Worm (Caenorhabditis elegans): ENCODE measurements around the gene ssp-36.

Gene ssp-36

ce11 chrIV:9739001-9739400, 27.1 kb downstream of the ssp-36 start (continued):
- TF ChIP-seq tbx-9 (tag; optimal IDR thresholded peaks at IDR 0.05; ENCODE audit: borderline replicate concordance) (peak; percentile 48), ekl-4 (GFP tag; IDR thresholded peaks at IDR 0.05) (peak; percentile 81)

DNA sequence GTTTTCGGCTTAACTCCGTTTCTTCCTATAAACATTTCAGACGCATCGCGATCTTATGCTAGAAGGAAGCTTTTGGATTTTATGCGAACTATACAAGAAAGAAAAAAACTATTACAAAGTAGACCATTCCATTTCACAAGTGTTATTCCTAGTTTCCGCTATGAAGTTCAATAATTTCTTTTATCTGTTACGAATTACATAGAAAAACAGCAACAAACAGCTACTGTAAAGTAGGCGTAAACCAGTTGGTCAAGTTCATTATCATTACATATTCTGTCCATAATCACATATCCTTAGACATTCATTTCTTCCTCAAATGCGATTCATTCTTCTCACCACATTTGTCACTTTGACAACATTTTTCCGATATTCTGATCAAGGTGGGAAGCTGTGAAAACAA, 28.0 kb downstream of the ssp-36 start, which contains the start of gene C28D4.10:
Gene C28D4.10, plus strand, starts transcription at position 301 of the 400 bp plus-strand sequence.
- TF ChIP-seq tbp1 (GFP tag; optimal IDR thresholded peaks at IDR 0.05) = no peak
- TF ChIP-seq snpc-1.1 (tag; optimal IDR thresholded peaks at IDR 0.05; ENCODE audit: insufficient read depth) = no peak
- TF ChIP-seq mcd-1 (GFP tag; IDR thresholded peaks at IDR 0.05) = no peak
- TF ChIP-seq Y95B8A.8 (GFP tag; IDR thresholded peaks at IDR 0.05) = no peak
- TF ChIP-seq F57C9.4 (tag; optimal IDR thresholded peaks at IDR 0.05) = no peak
- no peak for TF ChIP-seq mel-28 (tag; optimal IDR thresholded peaks at IDR 0.05; ENCODE audit: borderline replicate concordance)
- TF ChIP-seq hlh-26 (GFP tag; conservative IDR thresholded peaks at IDR 0.05) = no peak
- TF ChIP-seq nhr-80 (tag; optimal IDR thresholded peaks at IDR 0.05) = no peak
- no peak for TF ChIP-seq egl-44 (GFP tag; IDR thresholded peaks at IDR 0.05)
- TF ChIP-seq lag-1 (GFP tag; IDR thresholded peaks at IDR 0.05) = no peak
- TF ChIP-seq fkh-3 (tag; optimal IDR thresholded peaks at IDR 0.05) = no peak
- TF ChIP-seq sdz-38 (tag; optimal IDR thresholded peaks at IDR 0.05) = no peak
- TF ChIP-seq hmg-1.2 (GFP tag; IDR thresholded peaks at IDR 0.05) = no peak
- TF ChIP-seq F10E7.11 (tag; optimal IDR thresholded peaks at IDR 0.05) = no peak
- TF ChIP-seq attf-5 (GFP tag; optimal IDR thresholded peaks at IDR 0.05) = no peak
- no peak for TF ChIP-seq ztf-22 (GFP tag; optimal IDR thresholded peaks at IDR 0.05)

DNA sequence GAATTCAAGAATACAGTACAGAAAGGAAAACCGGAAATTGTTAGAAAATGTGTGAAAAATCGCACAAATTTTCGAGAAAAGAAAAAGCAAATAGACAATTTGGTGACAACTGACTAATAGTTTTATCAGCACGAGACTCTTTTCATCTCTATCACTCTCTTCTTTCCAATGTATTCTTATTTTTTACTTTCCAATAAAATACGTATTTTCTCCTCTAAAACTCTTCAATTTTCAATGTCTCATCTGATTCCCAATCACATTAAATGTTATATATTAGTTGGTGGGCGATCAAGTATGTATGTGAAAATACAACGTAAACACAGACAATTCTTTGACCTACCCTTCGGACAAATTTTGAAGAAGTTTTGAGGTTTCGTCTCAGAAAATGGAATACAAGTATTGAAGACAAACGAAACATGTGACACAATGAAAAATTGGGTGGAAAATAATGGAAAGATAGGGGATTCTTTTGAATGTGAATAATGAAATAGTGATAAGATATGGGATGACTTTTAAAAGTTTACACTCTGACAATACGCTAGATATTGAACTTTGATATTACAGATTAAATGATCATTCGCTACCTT, 28.9 kb downstream of the ssp-36 start, which contains the start of gene cka-1:
Gene cka-1, minus strand, starts transcription at position 418 of the 587 bp plus-strand sequence.
- TF ChIP-seq snpc-4 (GFP tag; optimal IDR thresholded peaks at IDR 0.05) (no peak), snpc-4 (tag; optimal IDR thresholded peaks at IDR 0.05) (no peak), attf-5 (GFP tag; optimal IDR thresholded peaks at IDR 0.05) (peak; percentile 2), nhr-80 (tag; optimal IDR thresholded peaks at IDR 0.05) (peak; percentile 51), hmg-1.2 (GFP tag; IDR thresholded peaks at IDR 0.05) (peak; percentile 46; the same call in 1 of the 2 replicates)

ce11 chrIV:9735750-9736149, 30.4 kb downstream of the ssp-36 start:
- TF ChIP-seq nhr-80 (tag; optimal IDR thresholded peaks at IDR 0.05) (peak; percentile 49), dpff-1 (tag; optimal IDR thresholded peaks at IDR 0.05) (no peak), hmg-1.2 (GFP tag; IDR thresholded peaks at IDR 0.05) (no peak), nfyb-1 (GFP tag; IDR thresholded peaks at IDR 0.05) (0 out of 2 replicates have a peak, but pooled peaks have one; percentile 17), attf-5 (GFP tag; optimal IDR thresholded peaks at IDR 0.05) (peak; percentile 30), cebp-1 (GFP tag; IDR thresholded peaks at IDR 0.05) (peak; percentile 24; the same call in 1 of the 2 replicates), cebp-1 (tag; optimal IDR thresholded peaks at IDR 0.05) (peak; percentile 77), zfh-2 (GFP tag; conservative IDR thresholded peaks at IDR 0.05) (no peak), ceh-91 (GFP tag; IDR thresholded peaks at IDR 0.05) (no peak)

ce11 chrIV:9734861-9735260, 31.3 kb downstream of the ssp-36 start:
- no peak for TF ChIP-seq die-1 (tag; optimal IDR thresholded peaks at IDR 0.05)
- no peak for TF ChIP-seq mxl-1 (tag; optimal IDR thresholded peaks at IDR 0.05)
- TF ChIP-seq hmg-1.2 (GFP tag; IDR thresholded peaks at IDR 0.05) = peak; percentile 9; the same call in 1 of the 2 replicates

DNA sequence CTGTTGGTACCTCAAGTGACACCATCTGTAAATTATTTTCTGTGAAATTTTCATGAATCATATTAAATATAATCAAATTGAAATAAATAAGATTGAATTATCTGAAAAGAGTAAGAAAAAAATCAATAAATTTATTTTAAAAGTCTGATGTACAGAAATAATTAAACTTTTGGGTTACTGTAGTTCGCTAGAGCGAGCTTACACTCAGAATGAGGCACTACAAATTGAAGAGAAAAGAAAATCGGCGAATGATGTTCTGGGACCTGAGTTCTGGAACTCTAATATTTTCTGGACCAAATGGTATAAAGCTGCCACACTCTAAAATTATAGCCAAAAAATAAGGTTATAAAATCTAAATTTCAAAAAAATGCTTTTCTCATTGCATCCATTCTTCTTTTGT, 32.2 kb downstream of the ssp-36 start:
- TF ChIP-seq F52B5.7 (tag; optimal IDR thresholded peaks at IDR 0.05) (no peak), mcd-1 (GFP tag; IDR thresholded peaks at IDR 0.05) (0 out of 2 replicates have a peak, but pooled peaks have one; percentile 26), Y95B8A.8 (GFP tag; IDR thresholded peaks at IDR 0.05) (no peak), him-1 (tag; optimal IDR thresholded peaks at IDR 0.05) (peak; percentile 9), ceh-100 (GFP tag; IDR thresholded peaks at IDR 0.05) (peak; percentile 64), snpc-4 (GFP tag; optimal IDR thresholded peaks at IDR 0.05) (no peak), snpc-4 (tag; optimal IDR thresholded peaks at IDR 0.05) (peak in 1 of 4 experiments; percentile 7), efl-1 (GFP tag; optimal IDR thresholded peaks at IDR 0.05) (no peak), cebp-2 (GFP tag; IDR thresholded peaks at IDR 0.05) (no peak), lsl-1 (GFP tag; optimal IDR thresholded peaks at IDR 0.05) (peak; percentile 84)

Measured in whole organism, young adult.